Fruit fly (Drosophila melanogaster): ENCODE measurements around the gene CG31064.

DNA sequence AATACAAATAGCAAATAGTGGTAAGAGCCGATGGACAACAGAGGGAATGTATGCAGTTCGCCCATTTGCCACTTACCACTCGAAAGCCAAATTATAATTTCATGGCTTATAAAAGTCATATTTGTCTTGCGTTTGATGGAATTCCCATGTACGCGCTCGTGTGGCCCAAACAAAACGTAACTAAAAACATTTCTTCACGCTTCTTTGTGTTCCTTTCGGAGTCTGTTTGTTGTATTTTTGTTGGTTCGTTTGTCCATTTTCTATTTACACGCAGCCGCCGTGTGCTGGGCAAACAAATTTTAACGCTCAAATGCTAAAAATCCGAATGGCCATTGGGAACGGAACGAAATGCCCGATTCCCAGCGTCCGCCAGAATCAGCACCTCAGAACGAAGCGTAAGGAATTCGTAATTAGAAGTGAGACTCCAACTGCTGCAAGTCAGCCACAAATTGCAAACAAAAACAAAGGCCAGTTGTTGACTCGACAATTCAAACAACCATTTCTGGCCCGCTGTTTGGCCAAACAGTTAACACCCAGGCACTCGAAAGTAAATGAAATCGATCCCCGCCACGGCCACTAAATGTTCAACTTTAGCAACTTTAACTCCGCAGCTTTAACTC is 30.1 kb downstream of the CG31064 start:
- no peak for TF ChIP-seq Pif1A (GFP tag; optimal IDR thresholded peaks at IDR 0.05)
- TF ChIP-seq CG9948 (tag; optimal IDR thresholded peaks at IDR 0.05) = no peak
- TF ChIP-seq CG10348 (GFP tag; IDR thresholded peaks at IDR 0.05) = no peak
- TF ChIP-seq CG32121 (GFP tag; IDR thresholded peaks at IDR 0.05) = no peak
- TF ChIP-seq Ets98B (GFP tag; IDR thresholded peaks at IDR 0.05) = no peak
- no peak for TF ChIP-seq rn (GFP tag; IDR thresholded peaks at IDR 0.05)
- TF ChIP-seq D1 (tag; optimal IDR thresholded peaks at IDR 0.05) = no peak
- no peak for TF ChIP-seq CG15710 (tag; optimal IDR thresholded peaks at IDR 0.05)
- TF ChIP-seq CG8301 (tag; optimal IDR thresholded peaks at IDR 0.05) = no peak
- TF ChIP-seq EcR (GFP tag; optimal IDR thresholded peaks at IDR 0.05) = no peak
- TF ChIP-seq gl (tag; optimal IDR thresholded peaks at IDR 0.05) = no peak
- no peak for TF ChIP-seq CG34367 (tag; optimal IDR thresholded peaks at IDR 0.05)
- no peak for TF ChIP-seq Pif1B (GFP tag; optimal IDR thresholded peaks at IDR 0.05)

All from whole organism, pupa.